Worm (Caenorhabditis elegans): Measurements from ENCODE around the gene E02H9.13.

The E02H9.13 gene

DNA sequence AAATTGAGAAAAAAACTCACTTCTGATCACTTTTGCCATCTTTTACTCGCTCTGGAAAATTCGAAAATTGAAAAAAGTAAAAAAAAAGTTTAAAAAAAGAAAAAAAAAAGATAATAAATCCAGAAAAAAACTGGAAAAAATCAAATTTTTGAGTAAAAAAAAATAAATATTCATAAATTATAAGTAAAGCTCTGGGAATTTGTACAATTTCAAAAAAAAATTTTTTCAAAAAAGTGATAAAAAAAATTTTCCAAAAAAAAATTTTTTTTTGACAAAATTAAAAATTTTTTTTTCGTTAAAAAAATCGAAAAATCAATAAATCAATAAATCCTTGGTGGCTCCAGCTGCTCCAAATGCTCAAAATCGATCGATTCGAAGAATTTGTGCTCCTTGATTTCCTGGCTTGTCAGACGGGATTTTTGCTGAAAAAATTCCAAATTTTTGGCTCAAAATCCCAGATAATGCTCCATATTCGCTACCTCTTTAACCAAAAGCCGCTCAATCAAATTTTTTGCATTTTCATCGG, 27.6 kb downstream of the E02H9.13 start, which contains the start of gene mrpl-30:
Gene mrpl-30 (minus strand): TSS at position 51 of the 526 bp plus-strand sequence.
- TF ChIP-seq tra-4 (tag; optimal IDR thresholded peaks at IDR 0.05), result no peak
- TF ChIP-seq hnd-1 (tag; optimal IDR thresholded peaks at IDR 0.05), result no peak
- TF ChIP-seq ceh-36 (tag; optimal IDR thresholded peaks at IDR 0.05), result no peak
- TF ChIP-seq flt-1 (GFP tag; IDR thresholded peaks at IDR 0.05), result no peak
- no peak for TF ChIP-seq tbx-11 (GFP tag; IDR thresholded peaks at IDR 0.05)
- TF ChIP-seq hmbx-1 (tag; optimal IDR thresholded peaks at IDR 0.05), result no peak
- TF ChIP-seq ama-1 (optimal IDR thresholded peaks at IDR 0.05), result no peak
- no peak for TF ChIP-seq ceh-13 (GFP tag; optimal IDR thresholded peaks at IDR 0.05)
- TF ChIP-seq ets-7 (tag; optimal IDR thresholded peaks at IDR 0.05), result no peak
- no peak for TF ChIP-seq hmg-4 (GFP tag; optimal IDR thresholded peaks at IDR 0.05)
- TF ChIP-seq scrt-1 (GFP tag; IDR thresholded peaks at IDR 0.05), result no peak
- no peak for TF ChIP-seq tbx-37 (GFP tag; conservative IDR thresholded peaks at IDR 0.05)
- no peak for TF ChIP-seq aly-1 (tag; optimal IDR thresholded peaks at IDR 0.05)
- no peak for TF ChIP-seq pes-1 (GFP tag; IDR thresholded peaks at IDR 0.05)
- TF ChIP-seq F13C5.2 (tag; optimal IDR thresholded peaks at IDR 0.05), result no peak
- TF ChIP-seq sea-1 (GFP tag; conservative IDR thresholded peaks at IDR 0.05), result no peak
- no peak for TF ChIP-seq B0310.2 (tag; optimal IDR thresholded peaks at IDR 0.05)

DNA sequence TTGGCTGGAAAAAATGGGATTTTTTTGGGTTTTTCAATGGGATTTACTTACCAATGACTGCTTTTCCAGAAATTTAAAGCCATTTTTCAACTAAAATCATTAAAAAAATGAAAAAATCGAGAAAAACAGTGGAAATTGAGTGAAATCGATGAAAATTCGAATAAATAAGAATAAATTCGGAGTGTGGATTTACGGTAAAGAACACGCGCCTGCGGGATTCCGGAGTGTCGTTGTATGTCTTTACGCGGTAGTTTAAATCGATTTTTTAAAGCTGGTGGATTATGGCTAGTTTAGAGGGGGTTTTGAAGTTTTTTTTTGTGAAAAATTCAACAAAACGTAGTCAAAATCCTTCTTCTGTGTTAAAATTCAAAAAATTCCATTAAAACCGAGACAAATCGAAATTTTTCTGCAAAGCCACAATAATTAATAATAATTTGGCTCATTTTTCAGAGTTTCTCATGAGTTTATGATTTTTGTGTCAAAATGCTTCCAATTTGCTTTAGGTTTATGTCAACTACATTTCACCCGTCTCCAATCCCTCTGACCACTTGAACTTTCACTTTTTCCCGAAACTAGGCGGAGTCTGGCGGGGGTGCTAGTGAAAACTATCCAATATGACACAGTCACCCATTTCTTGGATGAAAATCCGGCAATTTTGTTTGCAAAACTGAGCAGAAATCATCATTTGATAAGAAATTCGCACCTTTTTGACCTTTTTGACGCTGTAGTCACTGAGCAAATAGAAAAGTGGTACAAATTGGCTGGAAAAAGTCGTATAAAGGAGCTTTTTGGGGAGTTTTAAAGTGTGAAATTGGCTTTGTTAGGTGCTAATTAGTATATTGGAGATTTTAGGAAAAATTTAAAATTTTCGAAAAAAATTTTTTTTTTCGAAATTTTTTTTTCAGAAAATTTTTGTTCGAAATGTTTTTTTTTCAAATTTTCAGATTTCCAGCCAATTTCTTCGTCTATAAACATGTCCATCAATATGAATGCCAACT, 37.1 kb downstream of the E02H9.13 start, which contains the start of the genes cic-1 and strm-1:
Gene cic-1 (minus strand): TSS at position 96 of the 998 bp plus-strand sequence.
Gene strm-1 (plus strand): TSS at position 945 of the 998 bp plus-strand sequence.
- no peak for TF ChIP-seq B0310.2 (tag; optimal IDR thresholded peaks at IDR 0.05)
- no peak for TF ChIP-seq pes-1 (GFP tag; IDR thresholded peaks at IDR 0.05)
- TF ChIP-seq tra-4 (tag; optimal IDR thresholded peaks at IDR 0.05), result no peak
- TF ChIP-seq flt-1 (GFP tag; IDR thresholded peaks at IDR 0.05), result no peak
- no peak for TF ChIP-seq aly-1 (tag; optimal IDR thresholded peaks at IDR 0.05)
- TF ChIP-seq sea-1 (GFP tag; conservative IDR thresholded peaks at IDR 0.05), result no peak
- no peak for TF ChIP-seq ceh-36 (tag; optimal IDR thresholded peaks at IDR 0.05)
- no peak for TF ChIP-seq tbx-11 (GFP tag; IDR thresholded peaks at IDR 0.05)
- TF ChIP-seq F13C5.2 (tag; optimal IDR thresholded peaks at IDR 0.05), result no peak
- TF ChIP-seq tbx-37 (GFP tag; conservative IDR thresholded peaks at IDR 0.05), result no peak
- no peak for TF ChIP-seq ama-1 (optimal IDR thresholded peaks at IDR 0.05)
- no peak for TF ChIP-seq scrt-1 (GFP tag; IDR thresholded peaks at IDR 0.05)
- TF ChIP-seq hmg-4 (GFP tag; optimal IDR thresholded peaks at IDR 0.05), result no peak
- TF ChIP-seq hmbx-1 (tag; optimal IDR thresholded peaks at IDR 0.05), result no peak
- no peak for TF ChIP-seq ets-7 (tag; optimal IDR thresholded peaks at IDR 0.05)
- no peak for TF ChIP-seq ceh-13 (GFP tag; optimal IDR thresholded peaks at IDR 0.05)

DNA sequence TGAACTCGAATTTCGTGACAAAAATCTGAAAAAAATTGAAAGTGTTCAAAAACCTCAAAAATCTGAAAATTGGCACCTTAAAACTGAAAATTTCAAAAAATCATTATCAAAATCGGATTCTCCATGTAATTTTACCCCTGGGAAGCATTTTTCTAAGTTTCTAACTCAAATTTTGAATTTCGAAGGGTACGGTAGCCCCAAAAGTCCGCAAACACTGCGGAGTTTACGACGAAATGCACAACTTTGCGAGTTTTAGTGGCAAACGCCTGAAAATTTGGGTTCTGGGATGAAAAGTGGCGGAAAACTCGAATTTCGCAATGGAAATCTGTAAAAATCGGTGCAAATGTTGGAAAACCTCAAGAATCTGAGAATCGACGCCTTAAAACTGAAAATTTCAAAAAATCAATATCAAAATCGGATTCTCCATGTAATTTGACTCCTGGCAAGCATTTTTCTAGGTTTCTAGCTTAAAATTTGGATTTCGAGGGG, 44.8 kb downstream of the E02H9.13 start:
- TF ChIP-seq scrt-1 (GFP tag; IDR thresholded peaks at IDR 0.05) (no peak), hnd-1 (tag; optimal IDR thresholded peaks at IDR 0.05) (no peak), ama-1 (optimal IDR thresholded peaks at IDR 0.05) (no peak), tbx-37 (GFP tag; conservative IDR thresholded peaks at IDR 0.05) (no peak), B0310.2 (tag; optimal IDR thresholded peaks at IDR 0.05) (no peak), ets-7 (tag; optimal IDR thresholded peaks at IDR 0.05) (no peak), aly-1 (tag; optimal IDR thresholded peaks at IDR 0.05) (no peak), pes-1 (GFP tag; IDR thresholded peaks at IDR 0.05) (no peak), hmg-4 (GFP tag; optimal IDR thresholded peaks at IDR 0.05) (no peak), tbx-11 (GFP tag; IDR thresholded peaks at IDR 0.05) (no peak), flt-1 (GFP tag; IDR thresholded peaks at IDR 0.05) (no peak), F13C5.2 (tag; optimal IDR thresholded peaks at IDR 0.05) (no peak), hmbx-1 (tag; optimal IDR thresholded peaks at IDR 0.05) (no peak), sea-1 (GFP tag; conservative IDR thresholded peaks at IDR 0.05) (no peak), tra-4 (tag; optimal IDR thresholded peaks at IDR 0.05) (no peak), ceh-36 (tag; optimal IDR thresholded peaks at IDR 0.05) (no peak), ceh-13 (GFP tag; optimal IDR thresholded peaks at IDR 0.05) (no peak)

DNA sequence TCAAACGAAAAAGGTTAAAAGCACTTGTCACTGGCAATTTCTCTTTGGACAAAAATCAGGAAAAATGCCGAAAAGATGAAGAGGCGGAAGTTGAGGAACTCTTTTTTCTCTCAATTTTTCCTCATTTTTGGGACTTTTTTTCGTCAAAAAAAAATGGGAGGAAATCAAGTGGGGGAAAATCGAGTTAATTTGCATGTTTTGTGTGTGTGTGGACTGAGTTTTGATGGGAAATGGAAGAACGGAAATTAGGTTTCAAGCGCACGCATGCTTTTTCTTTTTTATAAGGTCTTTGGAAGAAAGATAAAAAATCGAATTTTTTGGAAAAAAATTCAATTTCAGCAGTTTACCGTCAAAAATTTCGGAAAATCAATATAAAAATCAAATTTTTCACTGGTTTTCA, 46.8 kb downstream of the E02H9.13 start:
- TF ChIP-seq hnd-1 (tag; optimal IDR thresholded peaks at IDR 0.05) (no peak), scrt-1 (GFP tag; IDR thresholded peaks at IDR 0.05) (no peak), tra-4 (tag; optimal IDR thresholded peaks at IDR 0.05) (no peak), ama-1 (optimal IDR thresholded peaks at IDR 0.05) (no peak), hmbx-1 (tag; optimal IDR thresholded peaks at IDR 0.05) (no peak)
